Fruit fly (Drosophila melanogaster) whole organism, embryonic: Measurements from ENCODE around the gene CG10086.

Experiments used
- C15 ChIP-seq: fragments of 200-800 bp; sonication (Bioruptor generic); IDR thresholded peaks from 3 replicates; pipeline ENCODE4 v1.3.6; 2022; ENCODE audit warnings: missing biosample characterization, missing genetic modification characterization
- CG10654 ChIP-seq: fragments of 200-800 bp; sonication (Bioruptor generic); optimal IDR thresholded peaks from 2 replicates; lab custom pipeline; 2016; ENCODE audit warnings: missing biosample characterization, missing genetic modification characterization
- CG10959 ChIP-seq: fragments of 200-800 bp; sonication (Bioruptor generic); IDR thresholded peaks from 2 replicates; pipeline ENCODE4 v1.3.6; 2022; ENCODE audit warnings: missing biosample characterization, missing genetic modification characterization
- CG11085 ChIP-seq: fragments of 200-800 bp; sonication (Bioruptor generic); IDR thresholded peaks from 2 replicates; pipeline ENCODE4 v1.3.6; 2022; ENCODE audit warnings: missing biosample characterization, missing genetic modification characterization
- CG11560 ChIP-seq: fragments of 200-800 bp; sonication (Bioruptor generic); IDR thresholded peaks from 3 replicates; pipeline ENCODE4 v1.3.6; 2022; ENCODE audit warnings: missing biosample characterization, missing genetic modification characterization
- CG11723 ChIP-seq: fragments of 200-800 bp; sonication (Bioruptor generic); optimal IDR thresholded peaks from 2 replicates; lab custom pipeline; 2017; ENCODE audit warnings: missing biosample characterization, mild to moderate bottlenecking, missing genetic modification characterization
- CG12236 ChIP-seq: fragments of 200-800 bp; sonication (Bioruptor generic); optimal IDR thresholded peaks from 2 replicates; lab custom pipeline; 2016; ENCODE audit warnings: missing biosample characterization, missing genetic modification characterization
- CG13123 ChIP-seq: fragments of 200-800 bp; sonication (Bioruptor generic); optimal IDR thresholded peaks from 2 replicates; lab custom pipeline; 2016; ENCODE audit warnings: missing biosample characterization, missing genetic modification characterization
- CG13296 ChIP-seq: fragments of 200-800 bp; sonication (Bioruptor generic); optimal IDR thresholded peaks from 3 replicates; lab custom pipeline; 2018; ENCODE audit warnings: missing biosample characterization, mild to moderate bottlenecking, missing genetic modification characterization
- CG14667 ChIP-seq: fragments of 200-800 bp; sonication (Bioruptor generic); IDR thresholded peaks from 2 replicates; pipeline ENCODE4 v1.3.6; 2022; ENCODE audit warnings: missing biosample characterization, missing genetic modification characterization
- CG15696 ChIP-seq: fragments of 200-800 bp; sonication (Bioruptor generic); optimal IDR thresholded peaks from 2 replicates; lab custom pipeline; 2019; ENCODE audit warnings: missing biosample characterization, mild to moderate bottlenecking, missing genetic modification characterization, moderate library complexity
- CG17186 ChIP-seq: fragments of 200-800 bp; sonication (Bioruptor generic); optimal IDR thresholded peaks from 3 replicates; lab custom pipeline; 2017; ENCODE audit warnings: missing biosample characterization, missing genetic modification reagents, missing genetic modification characterization
- CG17802 ChIP-seq: fragments of 200-800 bp; sonication (Bioruptor generic); optimal IDR thresholded peaks from 2 replicates; lab custom pipeline; 2018; ENCODE audit warnings: missing biosample characterization, mild to moderate bottlenecking, missing genetic modification characterization, moderate library complexity
- CG18262 ChIP-seq: fragments of 200-800 bp; optimal IDR thresholded peaks from 3 replicates; lab custom pipeline; 2019; ENCODE audit warnings: missing biosample characterization, mild to moderate bottlenecking, missing genetic modification characterization, moderate library complexity
- CG34376 ChIP-seq: fragments of 200-800 bp; sonication (Bioruptor generic); optimal IDR thresholded peaks from 2 replicates; lab custom pipeline; 2018; ENCODE audit warnings: missing biosample characterization, mild to moderate bottlenecking, missing genetic modification characterization
- CG4617 ChIP-seq: fragments of 200-800 bp; sonication (Bioruptor generic); optimal IDR thresholded peaks from 3 replicates; lab custom pipeline; 2016; ENCODE audit warnings: missing biosample characterization, missing genetic modification characterization, borderline replicate concordance
- CG6683 ChIP-seq: fragments of 200-800 bp; sonication (Bioruptor generic); optimal IDR thresholded peaks from 2 replicates; lab custom pipeline; 2017; ENCODE audit warnings: missing biosample characterization, mild to moderate bottlenecking, missing genetic modification characterization, missing genetic modification reagents
- CG8388 ChIP-seq: fragments of 200-800 bp; sonication (Bioruptor generic); optimal IDR thresholded peaks from 2 replicates; lab custom pipeline; 2019; ENCODE audit warnings: missing biosample characterization, mild to moderate bottlenecking, missing genetic modification characterization, moderate library complexity
- CG8765 ChIP-seq: fragments of 200-800 bp; sonication (Bioruptor generic); IDR thresholded peaks from 2 replicates; pipeline ENCODE4 v1.3.6; 2022; ENCODE audit warnings: missing biosample characterization, missing genetic modification characterization
- D ChIP-seq, 2 experiments: fragments of 200-800 bp in 1 of 2; fragments of >200 bp in 1 of 2; sonication (Bioruptor generic) in 1 of 2; optimal IDR thresholded peaks; 2 replicates in 1 of 2; 3 replicates in 1 of 2; lab custom pipeline; 2017; ENCODE audit warnings: mild to moderate bottlenecking in 1 of 2, missing biosample characterization in 1 of 2, missing genetic modification characterization in 1 of 2, missing genetic modification reagents in 1 of 2
- Dfd ChIP-seq, 2 experiments: fragments of >200 bp; optimal IDR thresholded peaks; 2 replicates each; lab custom pipeline; 2017; ENCODE audit warnings: missing biosample characterization in 2 of 2, missing genetic modification characterization in 2 of 2
- Dll ChIP-seq: fragments of 200-800 bp; sonication (Bioruptor generic); IDR thresholded peaks from 4 replicates; pipeline ENCODE4 v1.3.6; 2022; ENCODE audit warnings: missing biosample characterization, missing genetic modification characterization; ENCODE audit not compliant: partially characterized antibody
- E2f2 ChIP-seq: fragments of 200-800 bp; sonication (Bioruptor generic); IDR thresholded peaks from 2 replicates; pipeline ENCODE4 v1.3.6; 2022; ENCODE audit warnings: missing biosample characterization, missing genetic modification characterization
- Ets65A ChIP-seq: fragments of 200-800 bp; sonication (Bioruptor generic); peaks from one replicate; lab custom pipeline; 2016; ENCODE audit warnings: missing biosample characterization, missing genetic modification characterization
- Fer1 ChIP-seq: fragments of 200-800 bp; sonication (Bioruptor generic); optimal IDR thresholded peaks from 2 replicates; lab custom pipeline; 2017; ENCODE audit warnings: missing biosample characterization, mild to moderate bottlenecking, missing genetic modification characterization
- GATAe ChIP-seq: fragments of 200-800 bp; sonication (Bioruptor generic); conservative IDR thresholded peaks from 2 replicates; pipeline ENCODE4 v1.3.6; 2022; ENCODE audit warnings: missing biosample characterization, missing genetic modification characterization
- Gsc ChIP-seq: fragments of 200-800 bp; sonication (Bioruptor generic); IDR thresholded peaks from 2 replicates; pipeline ENCODE4 v1.3.6; 2022; ENCODE audit warnings: missing biosample characterization, missing genetic modification characterization
- Hsf ChIP-seq: fragments of 200-800 bp; sonication (Bioruptor generic); optimal IDR thresholded peaks from 3 replicates; lab custom pipeline; 2016; ENCODE audit warnings: missing biosample characterization, missing genetic modification characterization
- MESR4 ChIP-seq: fragments of 200-800 bp; sonication (Bioruptor generic); optimal IDR thresholded peaks from 2 replicates; lab custom pipeline; 2018; ENCODE audit warnings: missing biosample characterization, mild to moderate bottlenecking, missing genetic modification characterization, moderate library complexity
- PHDP ChIP-seq: fragments of 200-800 bp; sonication (Bioruptor generic); optimal IDR thresholded peaks from 3 replicates; lab custom pipeline; 2018; ENCODE audit warnings: missing biosample characterization, mild to moderate bottlenecking, missing genetic modification characterization, moderate library complexity
- Ravus ChIP-seq: fragments of 200-800 bp; sonication (Bioruptor generic); IDR thresholded peaks from 2 replicates; pipeline ENCODE4 v1.3.6; 2022; ENCODE audit warnings: missing biosample characterization, missing genetic modification characterization
- Taf1 ChIP-seq: fragments of 200-800 bp; sonication (Bioruptor generic); IDR thresholded peaks from 2 replicates; pipeline ENCODE4 v1.3.6; 2022; ENCODE audit warnings: missing biosample characterization, missing genetic modification characterization
- ac ChIP-seq: fragments of 200-800 bp; sonication (Bioruptor generic); optimal IDR thresholded peaks from 3 replicates; lab custom pipeline; 2017; ENCODE audit warnings: missing biosample characterization, mild to moderate bottlenecking, missing genetic modification characterization
- br ChIP-seq: fragments of >200 bp; optimal IDR thresholded peaks from 2 replicates; lab custom pipeline; 2017
- cad ChIP-seq: fragments of >200 bp; optimal IDR thresholded peaks from 2 replicates; lab custom pipeline; 2017; ENCODE audit warnings: missing biosample characterization, missing genetic modification characterization
- cg ChIP-seq: fragments of 200-800 bp; sonication (Bioruptor generic); optimal IDR thresholded peaks from 3 replicates; lab custom pipeline; 2019; ENCODE audit warnings: missing biosample characterization, mild to moderate bottlenecking, missing genetic modification characterization, moderate library complexity
- crc ChIP-seq: fragments of 200-800 bp; sonication (Bioruptor generic); optimal IDR thresholded peaks from 2 replicates; lab custom pipeline; 2016; ENCODE audit warnings: missing biosample characterization, missing genetic modification characterization
- dan ChIP-seq: fragments of 200-800 bp; sonication (Bioruptor generic); IDR thresholded peaks from 2 replicates; pipeline ENCODE4 v1.3.6; 2022; ENCODE audit warnings: missing biosample characterization, missing genetic modification characterization
- danr ChIP-seq: fragments of 200-800 bp; sonication (Bioruptor generic); IDR thresholded peaks from 2 replicates; pipeline ENCODE4 v1.3.6; 2022; ENCODE audit warnings: missing biosample characterization, missing genetic modification characterization
- gcm ChIP-seq: fragments of 200-800 bp; sonication (Bioruptor generic); optimal IDR thresholded peaks from 2 replicates; lab custom pipeline; 2019; ENCODE audit warnings: missing biosample characterization, mild to moderate bottlenecking, missing genetic modification characterization, moderate library complexity
- gem ChIP-seq: fragments of 200-800 bp; sonication (Bioruptor generic); optimal IDR thresholded peaks from 2 replicates; lab custom pipeline; 2019; ENCODE audit warnings: missing biosample characterization, mild to moderate bottlenecking, missing genetic modification characterization, moderate library complexity
- gfzf ChIP-seq: fragments of 200-800 bp; sonication (Bioruptor generic); optimal IDR thresholded peaks from 2 replicates; lab custom pipeline; 2016; ENCODE audit warnings: missing biosample characterization, mild to moderate bottlenecking, missing genetic modification characterization, moderate library complexity
- lab ChIP-seq: fragments of 200-800 bp; sonication (Bioruptor generic); optimal IDR thresholded peaks from 3 replicates; lab custom pipeline; 2017; ENCODE audit warnings: missing biosample characterization, missing genetic modification characterization, mild to moderate bottlenecking, moderate library complexity, missing genetic modification reagents
- p53 ChIP-seq: fragments of 200-800 bp; sonication (Bioruptor generic); optimal IDR thresholded peaks from 2 replicates; lab custom pipeline; 2016; ENCODE audit warnings: missing biosample characterization, missing genetic modification characterization
- pum ChIP-seq: fragments of 200-800 bp; sonication (Bioruptor generic); optimal IDR thresholded peaks from 2 replicates; lab custom pipeline; 2016; ENCODE audit warnings: missing biosample characterization, missing genetic modification characterization
- sim ChIP-seq: fragments of 200-800 bp; sonication (Bioruptor generic); IDR thresholded peaks from 2 replicates; pipeline ENCODE4 v1.3.6; 2022; ENCODE audit warnings: missing biosample characterization, missing genetic modification characterization
- vnd ChIP-seq: fragments of 200-800 bp; sonication (Bioruptor generic); IDR thresholded peaks from 3 replicates; pipeline ENCODE4 v1.3.6; 2022; ENCODE audit warnings: missing biosample characterization, missing genetic modification characterization; ENCODE audit not compliant: partially characterized antibody
- zfh1 ChIP-seq: fragments of 200-800 bp; sonication (Bioruptor generic); IDR thresholded peaks from 3 replicates; pipeline ENCODE4 v1.3.6; 2022; ENCODE audit warnings: missing biosample characterization, missing genetic modification characterization

Gene CG10086

dm6 chr3R:7809662-7810621, 19.5 kb downstream of the CG10086 start, which contains the start of the genes CG2993 and sgll (continued):
- TF ChIP-seq CG17186 (peak; percentile 70), GATAe (peak; percentile 45; the same call in 1 of the 2 replicates), gem (tag; lab: Kevin White, UChicago) (peak; percentile 89), ac (peak; percentile 68), Ravus (GFP tag; lab: Robert Waterston, UW) (peak; percentile 74), CG8388 (peak; percentile 39), Dll (GFP tag; lab: Robert Waterston, UW) (no peak), sim (peak; percentile 44; the same call in 1 of the 2 replicates), lab (GFP tag; lab: Kevin White, UChicago) (peak; percentile 80), pum (peak; percentile 96), CG13296 (no peak), CG11560 (peak; percentile 87), dan (peak; percentile 46; the same call in 1 of the 2 replicates), zfh1 (GFP tag; lab: Robert Waterston, UW) (peak; percentile 97), CG18262 (tag; lab: Kevin White, UChicago) (peak; percentile 82), crc (GFP tag; lab: Kevin White, UChicago) (peak; percentile 69), Fer1 (GFP tag; lab: Kevin White, UChicago) (peak; percentile 67), Ets65A (GFP tag; lab: Kevin White, UChicago) (peak; percentile 99), CG12236 (peak; percentile 83), PHDP (tag; lab: Kevin White, UChicago) (peak; percentile 81), vnd (GFP tag; lab: Robert Waterston, UW) (no peak), cg (no peak), Dfd (GFP tag; optimal IDR thresholded peaks at IDR 0.05; lab: Kevin White, UChicago) (no peak), MESR4 (GFP tag; lab: Kevin White, UChicago) (peak; percentile 35), CG10654 (GFP tag; lab: Kevin White, UChicago) (peak; percentile 92), CG13123 (GFP tag; lab: Kevin White, UChicago) (peak; percentile 83), gcm (no peak), C15 (no peak; the same call in 2 of the 3 replicates), E2f2 (GFP tag; lab: Robert Waterston, UW) (peak; percentile 60), Taf1 (GFP tag; lab: Robert Waterston, UW) (peak; percentile 89), gfzf (GFP tag; lab: Kevin White, UChicago) (peak; percentile 89), p53 (GFP tag; lab: Kevin White, UChicago) (peak; percentile 92), CG15696 (peak; percentile 97), CG17802 (tag; lab: Kevin White, UChicago) (peak; percentile 74), CG11085 (GFP tag; lab: Robert Waterston, UW) (peak; percentile 94), br (no peak), danr (GFP tag; lab: Robert Waterston, UW) (peak; percentile 71), CG10959 (GFP tag; lab: Robert Waterston, UW) (peak; percentile 96), CG4617 (GFP tag; lab: Kevin White, UChicago) (peak; percentile 86), CG14667 (GFP tag; lab: Robert Waterston, UW) (peak; percentile 95), cad (no peak), Gsc (peak; percentile 81), CG34376 (GFP tag; lab: Kevin White, UChicago) (peak; percentile 1), D (optimal IDR thresholded peaks at IDR 0.05; lab: Kevin White, UChicago) (no peak), D (GFP tag; optimal IDR thresholded peaks at IDR 0.05; lab: Kevin White, UChicago) (peak; percentile 80), Hsf (peak; percentile 97), CG6683 (GFP tag; lab: Kevin White, UChicago) (no peak), CG11723 (GFP tag; lab: Kevin White, UChicago) (peak; percentile 44), CG8765 (GFP tag; lab: Robert Waterston, UW) (peak; percentile 79)
